Worm (Caenorhabditis elegans) whole organism, mixed stage, embryonic: ENCODE data around the gene zip-10.

Experiments used
- blmp-1 ChIP-seq: fragments of 150-350 bp; optimal IDR thresholded peaks from 2 replicates; lab custom pipeline; 2014; ENCODE audit warnings: missing biosample characterization, missing genetic modification characterization
- elt-1 ChIP-seq: sonication (generic microtip); optimal IDR thresholded peaks from 2 replicates; lab custom pipeline; 2017; ENCODE audit warnings: missing genetic modification characterization, mild to moderate bottlenecking, missing compliant biosample characterization, antibody characterized with exemption, moderate library complexity, borderline replicate concordance; ENCODE audit not compliant: insufficient read depth
- hlh-1 ChIP-seq: fragments of 150-350 bp; optimal IDR thresholded peaks from 2 replicates; lab custom pipeline; 2014; ENCODE audit warnings: missing biosample characterization, missing genetic modification reagents, missing genetic modification characterization
- mab-5 ChIP-seq: fragments of 150-350 bp; optimal IDR thresholded peaks from 2 replicates; lab custom pipeline; 2014; ENCODE audit warnings: missing biosample characterization, missing genetic modification characterization
- nhr-12 ChIP-seq: fragments of 150-350 bp; optimal IDR thresholded peaks from 2 replicates; lab custom pipeline; 2014; ENCODE audit warnings: missing biosample characterization, missing genetic modification characterization
- nhr-237 ChIP-seq: fragments of 150-350 bp; optimal IDR thresholded peaks from 2 replicates; lab custom pipeline; 2014; ENCODE audit warnings: missing biosample characterization, missing genetic modification characterization
- nhr-28 ChIP-seq: fragments of 150-350 bp; optimal IDR thresholded peaks from 2 replicates; lab custom pipeline; 2014; ENCODE audit warnings: missing biosample characterization, missing genetic modification characterization
- pha-4 ChIP-seq: fragments of 150-350 bp; optimal IDR thresholded peaks from 2 replicates; lab custom pipeline; 2018; ENCODE audit warnings: missing biosample characterization, missing genetic modification reagents, missing genetic modification characterization
- unc-62 ChIP-seq: fragments of 150-350 bp; optimal IDR thresholded peaks from 2 replicates; lab custom pipeline; 2014; ENCODE audit warnings: missing biosample characterization, missing genetic modification reagents, missing genetic modification characterization
- zip-8 ChIP-seq: fragments of 150-350 bp; optimal IDR thresholded peaks from 2 replicates; lab custom pipeline; 2014; ENCODE audit warnings: missing biosample characterization, missing genetic modification characterization
- ztf-11 ChIP-seq: fragments of 150-350 bp; optimal IDR thresholded peaks from 2 replicates; lab custom pipeline; 2014; ENCODE audit warnings: missing biosample characterization, missing genetic modification characterization

- TF ChIP-seq zip-8 (tag; lab: Kevin White, UChicago), result no peak
- TF ChIP-seq hlh-1 (tag; lab: Kevin White, UChicago), result no peak
- TF ChIP-seq nhr-12 (tag; lab: Kevin White, UChicago), result no peak
- TF ChIP-seq mab-5, result no peak
- no peak for TF ChIP-seq unc-62 (GFP tag; lab: Kevin White, UChicago)
- no peak for TF ChIP-seq blmp-1 (tag; lab: Kevin White, UChicago)
- no peak for TF ChIP-seq elt-1 (tag; lab: Kevin White, UChicago)
- TF ChIP-seq pha-4 (tag; lab: Kevin White, UChicago), result peak; percentile 34
- TF ChIP-seq nhr-237 (tag; lab: Kevin White, UChicago), result no peak
- TF ChIP-seq nhr-28, result no peak
- TF ChIP-seq ztf-11 (tag; lab: Kevin White, UChicago), result no peak
These were observed 11.9 kb downstream of the zip-10 start for ce11 chrV:11638634-11639117.
